Fruit fly (Drosophila melanogaster) whole organism, embryonic: ENCODE measurements around the gene Dlic.

Source experiments
- Awh ChIP-seq: fragments of 200-800 bp; sonication (Bioruptor generic); IDR thresholded peaks from 2 replicates; pipeline ENCODE4, ENCODE4 v1.3.6; 2022; ENCODE audit warnings: missing biosample characterization, missing genetic modification characterization
- C15 ChIP-seq: fragments of 200-800 bp; sonication (Bioruptor generic); IDR thresholded peaks from 3 replicates; pipeline ENCODE4 v1.3.6; 2022; ENCODE audit warnings: missing biosample characterization, missing genetic modification characterization
- CG10321 ChIP-seq: fragments of 200-800 bp; sonication (Bioruptor generic); IDR thresholded peaks from 2 replicates; pipeline ENCODE4 v1.3.6; 2022; ENCODE audit warnings: missing biosample characterization, missing genetic modification characterization
- CG11723 ChIP-seq: fragments of 200-800 bp; sonication (Bioruptor generic); optimal IDR thresholded peaks from 2 replicates; lab custom pipeline; 2017; ENCODE audit warnings: missing biosample characterization, mild to moderate bottlenecking, missing genetic modification characterization
- CG12391 ChIP-seq: fragments of 200-800 bp; sonication (Bioruptor generic); optimal IDR thresholded peaks from 3 replicates; lab custom pipeline; 2018; ENCODE audit warnings: missing biosample characterization, mild to moderate bottlenecking, missing genetic modification characterization, moderate library complexity
- CG1602 ChIP-seq: fragments of 200-800 bp; sonication (Bioruptor generic); optimal IDR thresholded peaks from 3 replicates; lab custom pipeline; 2016; ENCODE audit warnings: missing biosample characterization, missing genetic modification characterization
- CG1603 ChIP-seq: fragments of 200-800 bp; sonication (Bioruptor generic); optimal IDR thresholded peaks from 2 replicates; lab custom pipeline; 2019; ENCODE audit warnings: missing biosample characterization, mild to moderate bottlenecking, missing genetic modification characterization, moderate library complexity
- CG16815 ChIP-seq: fragments of 200-800 bp; sonication (Bioruptor generic); optimal IDR thresholded peaks from 3 replicates; lab custom pipeline; 2017; ENCODE audit warnings: missing biosample characterization, mild to moderate bottlenecking, missing genetic modification characterization
- CG17802 ChIP-seq: fragments of 200-800 bp; sonication (Bioruptor generic); optimal IDR thresholded peaks from 2 replicates; lab custom pipeline; 2018; ENCODE audit warnings: missing biosample characterization, mild to moderate bottlenecking, missing genetic modification characterization, moderate library complexity
- CG18011 ChIP-seq: fragments of 200-800 bp; sonication (Bioruptor generic); optimal IDR thresholded peaks from 2 replicates; lab custom pipeline; 2017; ENCODE audit warnings: missing biosample characterization, missing genetic modification characterization, mild to moderate bottlenecking, moderate library complexity, missing genotype
- CG18599 ChIP-seq: fragments of 200-800 bp; sonication (Bioruptor generic); optimal IDR thresholded peaks from 3 replicates; lab custom pipeline; 2017; ENCODE audit warnings: missing biosample characterization, missing genetic modification characterization, mild to moderate bottlenecking, moderate library complexity, missing genetic modification reagents
- CG2129 ChIP-seq: fragments of 200-800 bp; sonication (Bioruptor generic); IDR thresholded peaks from 2 replicates; pipeline ENCODE4 v1.3.6; 2022; ENCODE audit warnings: missing biosample characterization, missing genetic modification characterization; ENCODE audit not compliant: partially characterized antibody
- CG2712 ChIP-seq: fragments of 200-800 bp; optimal IDR thresholded peaks from 3 replicates; lab custom pipeline; 2019; ENCODE audit warnings: missing biosample characterization, mild to moderate bottlenecking, missing genetic modification characterization, moderate library complexity
- CG3407 ChIP-seq: fragments of 200-800 bp; sonication (Bioruptor generic); optimal IDR thresholded peaks from 2 replicates; lab custom pipeline; 2018; ENCODE audit warnings: missing biosample characterization, mild to moderate bottlenecking, missing genetic modification characterization
- CG4854 ChIP-seq: fragments of 200-800 bp; sonication (Bioruptor generic); optimal IDR thresholded peaks from 2 replicates; lab custom pipeline; 2016; ENCODE audit warnings: missing biosample characterization, missing genetic modification characterization, inconsistent platforms
- CG5245 ChIP-seq: fragments of 200-800 bp; sonication (Bioruptor generic); optimal IDR thresholded peaks from 3 replicates; lab custom pipeline; 2016; ENCODE audit warnings: missing biosample characterization, missing genetic modification characterization
- CG7839 ChIP-seq: fragments of 200-800 bp; sonication (Bioruptor generic); optimal IDR thresholded peaks from 3 replicates; lab custom pipeline; 2018; ENCODE audit warnings: missing biosample characterization, mild to moderate bottlenecking, missing genetic modification characterization, moderate library complexity
- CG8765 ChIP-seq: fragments of 200-800 bp; sonication (Bioruptor generic); IDR thresholded peaks from 2 replicates; pipeline ENCODE4 v1.3.6; 2022; ENCODE audit warnings: missing biosample characterization, missing genetic modification characterization
- CG9797 ChIP-seq: fragments of 200-800 bp; sonication (Bioruptor generic); optimal IDR thresholded peaks from 3 replicates; lab custom pipeline; 2018; ENCODE audit warnings: missing biosample characterization, mild to moderate bottlenecking, missing genetic modification characterization
- D19B ChIP-seq: fragments of 200-800 bp; sonication (Bioruptor generic); optimal IDR thresholded peaks from 2 replicates; lab custom pipeline; 2017; ENCODE audit warnings: missing biosample characterization, mild to moderate bottlenecking, missing genetic modification characterization
- ERR ChIP-seq: fragments of 200-800 bp; sonication (Bioruptor generic); optimal IDR thresholded peaks from 2 replicates; lab custom pipeline; 2016; ENCODE audit warnings: missing biosample characterization, missing genetic modification characterization
- Gsc ChIP-seq: fragments of 200-800 bp; sonication (Bioruptor generic); IDR thresholded peaks from 2 replicates; pipeline ENCODE4 v1.3.6; 2022; ENCODE audit warnings: missing biosample characterization, missing genetic modification characterization
- HHEX ChIP-seq: fragments of 200-800 bp; sonication (Bioruptor generic); optimal IDR thresholded peaks from 3 replicates; lab custom pipeline; 2017; ENCODE audit warnings: missing biosample characterization, mild to moderate bottlenecking, missing genetic modification characterization, missing genetic modification reagents
- HLH4C ChIP-seq: fragments of 200-800 bp; sonication (Bioruptor generic); IDR thresholded peaks from 3 replicates; pipeline ENCODE4 v1.3.6; 2022; ENCODE audit warnings: missing biosample characterization, missing genetic modification characterization; ENCODE audit not compliant: partially characterized antibody
- Hey ChIP-seq: fragments of 200-800 bp; sonication (Bioruptor generic); optimal IDR thresholded peaks from 3 replicates; lab custom pipeline; 2018; ENCODE audit warnings: missing biosample characterization, mild to moderate bottlenecking, missing genetic modification characterization
- Hmr ChIP-seq: fragments of 200-800 bp; sonication (Bioruptor generic); optimal IDR thresholded peaks from 3 replicates; lab custom pipeline; 2017; ENCODE audit warnings: mild to moderate bottlenecking, missing biosample characterization, missing genetic modification reagents, missing genetic modification characterization
- Hr78 ChIP-seq, 2 experiments: fragments of 200-800 bp in 1 of 2; fragments of >200 bp in 1 of 2; sonication (Bioruptor generic) in 1 of 2; optimal IDR thresholded peaks; 2 replicates each; lab custom pipeline; 2017 to 2019; ENCODE audit warnings: missing biosample characterization in 2 of 2, missing genetic modification characterization in 2 of 2, mild to moderate bottlenecking in 1 of 2, moderate library complexity in 1 of 2
- Mes4 ChIP-seq: fragments of 200-800 bp; sonication (Bioruptor generic); optimal IDR thresholded peaks from 2 replicates; lab custom pipeline; 2016; ENCODE audit warnings: missing biosample characterization, missing genetic modification characterization
- Optix ChIP-seq: fragments of 200-800 bp; sonication (Bioruptor generic); IDR thresholded peaks from 3 replicates; pipeline ENCODE4 v1.3.6; 2022; ENCODE audit warnings: missing biosample characterization, missing genetic modification characterization
- Pdp1 ChIP-seq, 2 experiments: fragments of 200-800 bp; sonication (Bioruptor generic); optimal IDR thresholded peaks; 3 replicates each; lab custom pipeline; 2016; ENCODE audit warnings: missing biosample characterization in 2 of 2, missing genetic modification characterization in 2 of 2, mild to moderate bottlenecking in 1 of 2, moderate library complexity in 1 of 2
- ash1 ChIP-seq: fragments of 200-800 bp; sonication (Bioruptor generic); optimal IDR thresholded peaks from 2 replicates; lab custom pipeline; 2018; ENCODE audit warnings: missing biosample characterization, mild to moderate bottlenecking, missing genetic modification characterization
- chn ChIP-seq: fragments of 200-800 bp; sonication (Bioruptor generic); optimal IDR thresholded peaks from 2 replicates; lab custom pipeline; 2016; ENCODE audit warnings: missing biosample characterization, missing genetic modification characterization
- dimm ChIP-seq: fragments of 200-800 bp; sonication (Bioruptor generic); IDR thresholded peaks from 2 replicates; pipeline ENCODE4 v1.3.6; 2022; ENCODE audit warnings: missing biosample characterization, missing genetic modification characterization
- esg ChIP-seq: fragments of 200-800 bp; sonication (Bioruptor generic); conservative IDR thresholded peaks from 2 replicates; pipeline ENCODE4 v1.3.6; 2022; ENCODE audit warnings: missing biosample characterization, missing genetic modification characterization
- exex ChIP-seq: fragments of 200-800 bp; sonication (Bioruptor generic); optimal IDR thresholded peaks from 4 replicates; lab custom pipeline; 2018; ENCODE audit warnings: missing biosample characterization, mild to moderate bottlenecking, missing genetic modification characterization, moderate library complexity
- fd102C ChIP-seq: fragments of 200-800 bp; sonication (Bioruptor generic); optimal IDR thresholded peaks from 2 replicates; lab custom pipeline; 2018; ENCODE audit warnings: missing biosample characterization, mild to moderate bottlenecking, missing genetic modification characterization, moderate library complexity
- gsb-n ChIP-seq: fragments of 200-800 bp; sonication (Bioruptor generic); optimal IDR thresholded peaks from 3 replicates; lab custom pipeline; 2018; ENCODE audit warnings: missing biosample characterization, mild to moderate bottlenecking, missing genetic modification characterization
- ind ChIP-seq: fragments of 200-800 bp; sonication (Bioruptor generic); optimal IDR thresholded peaks from 3 replicates; lab custom pipeline; 2016; ENCODE audit warnings: missing biosample characterization, missing genetic modification characterization
- nau ChIP-seq: fragments of 200-800 bp; sonication (Bioruptor generic); optimal IDR thresholded peaks from 3 replicates; lab custom pipeline; 2017; ENCODE audit warnings: missing biosample characterization, mild to moderate bottlenecking, missing genetic modification characterization, missing genetic modification reagents
- nerfin-1 ChIP-seq: fragments of 200-800 bp; sonication (Bioruptor generic); optimal IDR thresholded peaks from 3 replicates; lab custom pipeline; 2019; ENCODE audit warnings: missing biosample characterization, mild to moderate bottlenecking, missing genetic modification characterization, moderate library complexity
- nmo ChIP-seq: fragments of 200-800 bp; sonication (Bioruptor generic); optimal IDR thresholded peaks from 2 replicates; lab custom pipeline; 2018; ENCODE audit warnings: missing biosample characterization, mild to moderate bottlenecking, missing genetic modification characterization, moderate library complexity
- org-1 ChIP-seq: fragments of 200-800 bp; sonication (Bioruptor generic); optimal IDR thresholded peaks from 2 replicates; lab custom pipeline; 2017; ENCODE audit warnings: missing biosample characterization, missing genetic modification characterization
- pnt ChIP-seq: fragments of 200-800 bp; sonication (Bioruptor generic); optimal IDR thresholded peaks from 3 replicates; lab custom pipeline; 2016; ENCODE audit warnings: missing biosample characterization, missing genetic modification characterization
- prd ChIP-seq, 3 experiments: fragments of >200 bp in 2 of 3; fragments of 200-800 bp in 1 of 3; sonication (Bioruptor generic) in 1 of 3; optimal IDR thresholded peaks in 2 of 3; IDR thresholded peaks in 1 of 3; 2 replicates in 2 of 3; 3 replicates in 1 of 3; pipeline versions ENCODE4 v1.3.6 to Lab custom; 2017 to 2022; ENCODE audit warnings: missing biosample characterization in 1 of 3, missing genetic modification characterization in 1 of 3
- shn ChIP-seq: fragments of 200-800 bp; sonication (Bioruptor generic); optimal IDR thresholded peaks from 3 replicates; lab custom pipeline; 2016; ENCODE audit warnings: missing biosample characterization, missing genetic modification characterization
- tap ChIP-seq: fragments of 200-800 bp; optimal IDR thresholded peaks from 3 replicates; lab custom pipeline; 2019; ENCODE audit warnings: missing biosample characterization, mild to moderate bottlenecking, missing genetic modification characterization, moderate library complexity
- toy ChIP-seq: fragments of 200-800 bp; sonication (Bioruptor generic); IDR thresholded peaks from 2 replicates; pipeline ENCODE4 v1.3.6; 2022; ENCODE audit warnings: missing biosample characterization, missing genetic modification characterization
- unpg ChIP-seq: fragments of 200-800 bp; sonication (Bioruptor generic); optimal IDR thresholded peaks from 3 replicates; lab custom pipeline; 2018; ENCODE audit warnings: missing biosample characterization, mild to moderate bottlenecking, missing genetic modification characterization, moderate library complexity
- yki ChIP-seq: fragments of >200 bp; optimal IDR thresholded peaks from 3 replicates; lab custom pipeline; 2018

Dlic gene

dm6 chrX:11153826-11154510 is at the start of gene Dlic, which contains the start of gene rtv (continued):
- TF ChIP-seq tap (tag; lab: Kevin White, UChicago) (no peak), pnt (peak; percentile 15), D19B (GFP tag; lab: Kevin White, UChicago) (peak; percentile 57), Hey (tag; lab: Kevin White, UChicago) (no peak), Gsc (GFP tag; lab: Robert Waterston, UW) (no peak), Hr78 (GFP tag; optimal IDR thresholded peaks at IDR 0.05; lab: Kevin White, UChicago) (no peak), chn (peak; percentile 1), ash1 (GFP tag; lab: Kevin White, UChicago) (no peak), CG5245 (GFP tag; lab: Kevin White, UChicago) (peak; percentile 32), Hmr (GFP tag; lab: Kevin White, UChicago) (peak; percentile 56), CG4854 (no peak), CG1602 (GFP tag; lab: Kevin White, UChicago) (no peak), dimm (no peak), prd (optimal IDR thresholded peaks at IDR 0.05; lab: Kevin White, UChicago) (no peak), prd (GFP tag; IDR thresholded peaks at IDR 0.05; lab: Robert Waterston, UW) (0 out of 3 replicates have a peak, but pooled peaks have one; percentile 16), ind (peak; percentile 25), esg (GFP tag; lab: Robert Waterston, UW) (no peak), HLH4C (peak; percentile 62), nerfin-1 (tag; lab: Kevin White, UChicago) (peak; percentile 74), shn (GFP tag; lab: Kevin White, UChicago) (peak; percentile 2), yki (no peak), org-1 (GFP tag; lab: Kevin White, UChicago) (no peak), exex (tag; lab: Kevin White, UChicago) (peak; percentile 20), nmo (GFP tag; lab: Kevin White, UChicago) (peak; percentile 60), CG2129 (GFP tag; lab: Robert Waterston, UW) (peak; percentile 76), C15 (GFP tag; lab: Robert Waterston, UW) (no peak), nau (GFP tag; lab: Kevin White, UChicago) (no peak), CG2712 (tag; lab: Kevin White, UChicago) (peak; percentile 65), CG18599 (GFP tag; lab: Kevin White, UChicago) (no peak), Optix (GFP tag; lab: Robert Waterston, UW) (no peak), Pdp1 (GFP tag; optimal IDR thresholded peaks at IDR 0.05; lab: Kevin White, UChicago) (peak; percentile 13 to 95), CG11723 (GFP tag; lab: Kevin White, UChicago) (no peak), gsb-n (tag; lab: Kevin White, UChicago) (peak; percentile 20), CG1603 (tag; lab: Kevin White, UChicago) (peak; percentile 23), CG17802 (tag; lab: Kevin White, UChicago) (no peak), CG18011 (no peak), unpg (GFP tag; lab: Kevin White, UChicago) (peak; percentile 1), CG10321 (no peak), CG12391 (peak; percentile 41), HHEX (no peak), toy (GFP tag; lab: Robert Waterston, UW) (no peak), Awh (no peak), CG16815 (GFP tag; lab: Kevin White, UChicago) (no peak), CG8765 (GFP tag; lab: Robert Waterston, UW) (no peak), ERR (GFP tag; lab: Kevin White, UChicago) (no peak), CG7839 (tag; lab: Kevin White, UChicago) (peak; percentile 15), CG3407 (GFP tag; lab: Kevin White, UChicago) (no peak), Mes4 (GFP tag; lab: Kevin White, UChicago) (peak; percentile 29), CG9797 (GFP tag; lab: Kevin White, UChicago) (peak; percentile 86), fd102C (GFP tag; lab: Kevin White, UChicago) (no peak)
